Fruit fly (Drosophila melanogaster): ENCODE results near the gene Raf.
A peak's percentile ranks its signal among the peaks of the same experiment; 100 is the strongest.

Raf gene

dm6 chrX:2301613-2302522 lies 6.6 kb downstream of the Raf start (continued):
- TF ChIP-seq ss (GFP tag; optimal IDR thresholded peaks at IDR 0.05) (peak in 1 of 2 experiments; percentile 15), fd59A (GFP tag; optimal IDR thresholded peaks at IDR 0.05) (peak; percentile 62), dac (GFP tag; optimal IDR thresholded peaks at IDR 0.05) (peak; percentile 47), CG34406 (GFP tag; optimal IDR thresholded peaks at IDR 0.05) (peak; percentile 66), CG8632 (GFP tag; optimal IDR thresholded peaks at IDR 0.05) (peak; percentile 66), svp (GFP tag) (peak; percentile 90), Smox (GFP tag; optimal IDR thresholded peaks at IDR 0.05) (peak; percentile 73), eg (GFP tag; IDR thresholded peaks at IDR 0.05) (peak; percentile 76), CG7368 (GFP tag; optimal IDR thresholded peaks at IDR 0.05) (peak; percentile 66), CG3032 (tag; optimal IDR thresholded peaks at IDR 0.05) (peak; percentile 58), CG6854 (GFP tag; optimal IDR thresholded peaks at IDR 0.05) (no peak), Hr39 (GFP tag; optimal IDR thresholded peaks at IDR 0.05) (peak; percentile 73), topi (GFP tag; optimal IDR thresholded peaks at IDR 0.05) (peak; percentile 77), CG6163 (GFP tag; IDR thresholded peaks at IDR 0.05) (peak; percentile 80), Hr4 (GFP tag; optimal IDR thresholded peaks at IDR 0.05) (peak; percentile 72), Ets21C (GFP tag; optimal IDR thresholded peaks at IDR 0.05) (peak; percentile 58), Blimp-1 (GFP tag; optimal IDR thresholded peaks at IDR 0.05) (no peak), CG6276 (GFP tag; optimal IDR thresholded peaks at IDR 0.05) (peak; percentile 75), Eip78C (GFP tag) (peak; percentile 91), fd85E (GFP tag; optimal IDR thresholded peaks at IDR 0.05) (no peak), vri (GFP tag; optimal IDR thresholded peaks at IDR 0.05) (no peak), Sox15 (GFP tag; optimal IDR thresholded peaks at IDR 0.05) (peak; percentile 72)

DNA sequence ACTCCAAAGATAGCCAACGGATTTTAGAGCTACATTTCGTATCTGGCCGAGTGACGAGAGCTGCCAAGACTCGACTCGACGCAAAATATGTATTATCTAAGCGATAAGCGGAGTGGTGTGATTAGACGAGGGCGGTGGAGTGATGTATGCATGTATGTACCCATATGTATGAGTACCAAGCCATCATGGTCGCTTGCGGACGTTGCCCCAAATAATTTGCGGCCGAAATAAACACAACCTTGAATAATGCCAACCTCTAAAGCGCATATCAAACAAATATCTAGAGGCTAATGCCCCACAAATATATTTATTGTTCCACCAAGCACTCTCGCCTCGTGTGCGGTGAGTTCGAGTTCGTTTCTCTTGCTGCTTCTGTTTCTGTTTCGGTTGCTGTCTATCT lies 7.6 kb downstream of the Raf start:
- TF ChIP-seq vri (GFP tag; optimal IDR thresholded peaks at IDR 0.05) (peak; percentile 81), Hr39 (GFP tag; optimal IDR thresholded peaks at IDR 0.05) (no peak)

DNA sequence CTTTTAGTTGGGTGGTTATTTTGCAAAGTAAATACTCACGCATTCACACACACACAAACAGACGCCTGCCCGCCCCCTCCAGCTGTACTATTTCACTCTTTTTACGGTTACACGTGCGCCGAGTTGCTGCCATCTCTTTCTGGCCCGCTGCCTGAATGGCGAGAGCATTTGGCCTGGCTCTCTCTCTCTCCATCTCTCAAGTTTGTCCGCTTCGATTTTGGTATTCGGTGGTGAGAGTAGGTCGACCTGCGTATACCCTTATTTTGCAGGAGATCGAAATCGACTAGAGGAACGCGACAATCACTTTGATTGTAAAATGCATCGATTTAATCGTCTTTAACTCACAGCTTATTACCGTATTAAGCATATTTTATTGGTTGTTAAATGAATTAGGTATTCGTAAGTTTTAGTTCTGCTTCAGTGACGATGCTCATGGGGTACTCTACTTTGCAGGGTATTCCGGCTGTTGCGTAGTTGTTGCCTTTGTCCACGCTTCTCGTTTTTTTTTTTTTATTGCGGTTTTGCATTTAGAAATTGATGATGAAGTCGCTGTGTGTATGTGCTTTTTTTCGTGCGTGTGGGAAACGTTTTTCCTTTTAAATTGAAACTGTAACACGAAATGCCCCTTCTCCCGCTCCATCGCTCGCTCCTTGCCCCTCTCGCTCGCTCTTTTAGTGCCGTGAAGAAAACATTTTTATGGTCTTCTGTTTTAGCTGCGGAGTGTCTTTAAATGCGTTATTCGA lies 8.7 kb downstream of the Raf start:
- TF ChIP-seq CG8319 (GFP tag; optimal IDR thresholded peaks at IDR 0.05): peak; percentile 67
- peak; percentile 64 for TF ChIP-seq dac (GFP tag; optimal IDR thresholded peaks at IDR 0.05)
- peak; percentile 79 for TF ChIP-seq OdsH (GFP tag; optimal IDR thresholded peaks at IDR 0.05)
- TF ChIP-seq Smox (GFP tag; optimal IDR thresholded peaks at IDR 0.05): peak; percentile 79
- peak; percentile 74 for TF ChIP-seq CG11902 (GFP tag; optimal IDR thresholded peaks at IDR 0.05)
- TF ChIP-seq fkh (GFP tag; optimal IDR thresholded peaks at IDR 0.05): peak; percentile 86
- TF ChIP-seq lz (GFP tag; optimal IDR thresholded peaks at IDR 0.05): peak; percentile 90
- TF ChIP-seq ss (GFP tag; optimal IDR thresholded peaks at IDR 0.05): peak; percentile 80 to 83
- peak; percentile 83 for TF ChIP-seq CG10631 (GFP tag; optimal IDR thresholded peaks at IDR 0.05)
- peak; percentile 79 for TF ChIP-seq CG9139 (GFP tag; optimal IDR thresholded peaks at IDR 0.05)
- peak; percentile 81 for TF ChIP-seq CG3919 (GFP tag; optimal IDR thresholded peaks at IDR 0.05)
- peak; percentile 90 for TF ChIP-seq CG8119 (GFP tag; IDR thresholded peaks at IDR 0.05)
- TF ChIP-seq fd85E (GFP tag; optimal IDR thresholded peaks at IDR 0.05): peak; percentile 28
- peak; percentile 72 for TF ChIP-seq CG11762 (GFP tag; optimal IDR thresholded peaks at IDR 0.05; ENCODE audit: insufficient read depth)
- peak; percentile 66 for TF ChIP-seq eg (GFP tag; IDR thresholded peaks at IDR 0.05)
- peak; percentile 88 for TF ChIP-seq vri (GFP tag; optimal IDR thresholded peaks at IDR 0.05)
- peak; percentile 87 for TF ChIP-seq Hr39 (GFP tag; optimal IDR thresholded peaks at IDR 0.05)
- TF ChIP-seq acj6 (GFP tag; optimal IDR thresholded peaks at IDR 0.05): peak; percentile 82
- peak; percentile 68 for TF ChIP-seq CG6854 (GFP tag; optimal IDR thresholded peaks at IDR 0.05)
- TF ChIP-seq dsx (GFP tag; optimal IDR thresholded peaks at IDR 0.05; ENCODE audit: poor library complexity, severe bottlenecking): peak; percentile 68
- TF ChIP-seq CG6163 (GFP tag; IDR thresholded peaks at IDR 0.05): peak; percentile 85
- TF ChIP-seq Sox15 (GFP tag; optimal IDR thresholded peaks at IDR 0.05): peak; percentile 75
- peak; percentile 82 for TF ChIP-seq CG6792 (GFP tag; optimal IDR thresholded peaks at IDR 0.05)
- peak; percentile 92 for TF ChIP-seq Met (GFP tag; optimal IDR thresholded peaks at IDR 0.05)
- peak; percentile 71 for TF ChIP-seq CG3032 (tag; optimal IDR thresholded peaks at IDR 0.05)
- peak; percentile 84 for TF ChIP-seq CG6276 (GFP tag; optimal IDR thresholded peaks at IDR 0.05)
- peak; percentile 54 for TF ChIP-seq Eip93F (GFP tag; optimal IDR thresholded peaks at IDR 0.05)
- TF ChIP-seq Blimp-1 (GFP tag; optimal IDR thresholded peaks at IDR 0.05): peak; percentile 65
- peak; percentile 81 for TF ChIP-seq CG8632 (GFP tag; optimal IDR thresholded peaks at IDR 0.05)
- TF ChIP-seq net (GFP tag; optimal IDR thresholded peaks at IDR 0.05): peak; percentile 77
- TF ChIP-seq CG15336 (GFP tag; IDR thresholded peaks at IDR 0.05): peak; percentile 87
- peak; percentile 48 to 70 for TF ChIP-seq salr (GFP tag; optimal IDR thresholded peaks at IDR 0.05)
- peak; percentile 43; the same call in 1 of the 2 replicates for TF ChIP-seq CG11294 (GFP tag; IDR thresholded peaks at IDR 0.05)
- peak; percentile 79 for TF ChIP-seq fd59A (GFP tag; optimal IDR thresholded peaks at IDR 0.05)
